Worm (Caenorhabditis elegans): ENCODE data around the gene tbx-8.
A peak's percentile ranks its signal among the peaks of the same experiment; 100 is the strongest.

Gene tbx-8

ce11 chrIII:10379632-10380031, 32.5 kb downstream of the tbx-8 start:
- TF ChIP-seq daf-16 (GFP tag; optimal IDR thresholded peaks at IDR 0.05): no peak
- peak; percentile 12 for TF ChIP-seq daf-16 (tag; optimal IDR thresholded peaks at IDR 0.05)
- no peak for TF ChIP-seq nhr-76 (tag; optimal IDR thresholded peaks at IDR 0.05)
- no peak for TF ChIP-seq set-16 (GFP tag; IDR thresholded peaks at IDR 0.05)
- TF ChIP-seq hlh-30 (tag; optimal IDR thresholded peaks at IDR 0.05; ENCODE audit: insufficient read depth): no peak
- TF ChIP-seq dmd-6 (GFP tag; IDR thresholded peaks at IDR 0.05): no peak
- TF ChIP-seq lin-15B (tag; optimal IDR thresholded peaks at IDR 0.05): no peak
- no peak for TF ChIP-seq mxl-3 (GFP tag; optimal IDR thresholded peaks at IDR 0.05)
- TF ChIP-seq fos-1 (tag; optimal IDR thresholded peaks at IDR 0.05): no peak
- peak in 1 of 2 experiments; percentile 15 for TF ChIP-seq unc-62 (GFP tag; optimal IDR thresholded peaks at IDR 0.05 in 1 of 2)
- TF ChIP-seq unc-62 (tag; optimal IDR thresholded peaks at IDR 0.05): no peak
- no peak for TF ChIP-seq arid-1 (GFP tag; conservative IDR thresholded peaks at IDR 0.05)
- no peak for TF ChIP-seq zag-1 (tag; optimal IDR thresholded peaks at IDR 0.05)
- TF ChIP-seq nhr-42 (GFP tag; IDR thresholded peaks at IDR 0.05): no peak
- no peak for TF ChIP-seq nhr-10 (tag; optimal IDR thresholded peaks at IDR 0.05)
- no peak for TF ChIP-seq ztf-7 (tag; optimal IDR thresholded peaks at IDR 0.05)
- peak; percentile 44 for TF ChIP-seq aha-1 (tag)
- no peak for TF ChIP-seq lin-1 (GFP tag; IDR thresholded peaks at IDR 0.05)

- peak; percentile 17 for TF ChIP-seq mes-2 (tag; optimal IDR thresholded peaks at IDR 0.05; ENCODE audit: poor library complexity, severe bottlenecking)
- TF ChIP-seq Y5F2A.4 (GFP tag; optimal IDR thresholded peaks at IDR 0.05): no peak
- TF ChIP-seq nhr-28 (tag; optimal IDR thresholded peaks at IDR 0.05): peak; percentile 69
- TF ChIP-seq ceh-82 (tag; optimal IDR thresholded peaks at IDR 0.05): no peak
- TF ChIP-seq lin-38 (GFP tag; IDR thresholded peaks at IDR 0.05): no peak
- no peak for TF ChIP-seq lin-39 (tag; optimal IDR thresholded peaks at IDR 0.05)
- peak; percentile 17 for TF ChIP-seq nhr-6 (tag; optimal IDR thresholded peaks at IDR 0.05)
- TF ChIP-seq snpc-4 (tag; optimal IDR thresholded peaks at IDR 0.05): no peak
- TF ChIP-seq T26A8.4 (GFP tag; IDR thresholded peaks at IDR 0.05): no peak
- TF ChIP-seq ztf-7 (tag; optimal IDR thresholded peaks at IDR 0.05): no peak
- no peak for TF ChIP-seq F49E8.2 (tag; optimal IDR thresholded peaks at IDR 0.05; ENCODE audit: borderline replicate concordance)
- no peak for TF ChIP-seq nhr-237 (tag; optimal IDR thresholded peaks at IDR 0.05)
- TF ChIP-seq ctbp-1 (GFP tag; IDR thresholded peaks at IDR 0.05): no peak
- TF ChIP-seq hlh-30 (tag; optimal IDR thresholded peaks at IDR 0.05; ENCODE audit: insufficient read depth): peak; percentile 8
- no peak for TF ChIP-seq daf-16 (GFP tag; optimal IDR thresholded peaks at IDR 0.05)
- no peak for TF ChIP-seq daf-16 (tag; optimal IDR thresholded peaks at IDR 0.05)
- no peak for TF ChIP-seq ceh-32 (tag; optimal IDR thresholded peaks at IDR 0.05; ENCODE audit: poor library complexity)
- peak; percentile 30 for TF ChIP-seq mep-1 (tag; optimal IDR thresholded peaks at IDR 0.05)
- peak in 1 of 2 experiments; percentile 66 for TF ChIP-seq hif-1 (tag; optimal IDR thresholded peaks at IDR 0.05)
- peak; percentile 37; the same call in 1 of the 2 replicates for TF ChIP-seq hmg-1.1 (GFP tag; IDR thresholded peaks at IDR 0.05)
- peak; percentile 14 for TF ChIP-seq dve-1 (tag; optimal IDR thresholded peaks at IDR 0.05; ENCODE audit: insufficient read depth)
- TF ChIP-seq lsy-2 (tag; optimal IDR thresholded peaks at IDR 0.05): peak in 1 of 2 experiments; percentile 53
- no peak for TF ChIP-seq set-16 (GFP tag; IDR thresholded peaks at IDR 0.05)
- no peak for TF ChIP-seq mdl-1 (tag; optimal IDR thresholded peaks at IDR 0.05)
Observed at ce11 chrIII:10380640-10381039, 33.5 kb downstream of the tbx-8 start.

DNA sequence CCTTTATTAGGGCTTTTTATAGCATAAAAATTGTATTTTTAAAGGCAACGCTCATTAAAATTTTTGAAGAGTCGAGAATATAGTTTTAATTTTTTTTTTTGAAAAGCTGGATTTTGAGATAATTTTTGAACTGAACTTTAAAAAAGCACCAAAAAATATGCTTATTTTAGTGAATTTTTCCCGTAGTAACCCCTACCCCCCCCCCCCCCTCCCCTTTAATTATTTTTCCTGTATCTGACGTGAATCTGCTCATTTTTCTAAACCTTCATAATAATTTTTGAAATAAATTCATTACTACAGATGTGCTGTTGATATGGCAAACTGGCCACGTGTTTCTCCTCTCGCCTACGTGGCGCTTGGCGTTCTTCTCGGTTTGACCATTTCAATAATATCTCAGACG, 34.3 kb downstream of the tbx-8 start, which contains the start of gene C38H2.2:
Gene C38H2.2, plus strand, starts transcription at position 301 of the 400 bp plus-strand sequence.
- no peak for TF ChIP-seq madf-9 (GFP tag; conservative IDR thresholded peaks at IDR 0.05)
- peak; percentile 38 for TF ChIP-seq aha-1 (tag)

Measured in whole organism, L4 larva.